Fruit fly (Drosophila melanogaster) whole organism, embryonic: ENCODE data around the gene Mer.
A peak's percentile ranks its signal among the peaks of the same experiment; 100 is the strongest.

Experiments used
- CG10321 ChIP-seq: fragments of 200-800 bp; sonication (Bioruptor generic); IDR thresholded peaks from 2 replicates; pipeline ENCODE4 v1.3.6; 2022; ENCODE audit warnings: missing biosample characterization, missing genetic modification characterization
- CG11723 ChIP-seq: fragments of 200-800 bp; sonication (Bioruptor generic); optimal IDR thresholded peaks from 2 replicates; lab custom pipeline; 2017; ENCODE audit warnings: missing biosample characterization, mild to moderate bottlenecking, missing genetic modification characterization
- CG12071 ChIP-seq: fragments of 200-800 bp; sonication (Bioruptor generic); optimal IDR thresholded peaks from 3 replicates; lab custom pipeline; 2018; ENCODE audit warnings: missing biosample characterization, mild to moderate bottlenecking, missing genetic modification characterization
- CG13296 ChIP-seq: fragments of 200-800 bp; sonication (Bioruptor generic); optimal IDR thresholded peaks from 3 replicates; lab custom pipeline; 2018; ENCODE audit warnings: missing biosample characterization, mild to moderate bottlenecking, missing genetic modification characterization
- CG13624 ChIP-seq: fragments of 200-800 bp; sonication (Bioruptor generic); optimal IDR thresholded peaks from 2 replicates; lab custom pipeline; 2016; ENCODE audit warnings: missing biosample characterization, missing genetic modification characterization
- CG14050 ChIP-seq: fragments of 200-800 bp; sonication (Bioruptor generic); IDR thresholded peaks from 3 replicates; pipeline ENCODE4 v1.3.6; 2022; ENCODE audit warnings: missing biosample characterization, missing genetic modification characterization
- CG14860 ChIP-seq: fragments of 200-800 bp; sonication (Bioruptor generic); IDR thresholded peaks from 3 replicates; pipeline ENCODE4 v1.3.6; 2022; ENCODE audit warnings: missing biosample characterization, missing genetic modification characterization; ENCODE audit not compliant: partially characterized antibody
- CG18262 ChIP-seq: fragments of 200-800 bp; optimal IDR thresholded peaks from 3 replicates; lab custom pipeline; 2019; ENCODE audit warnings: missing biosample characterization, mild to moderate bottlenecking, missing genetic modification characterization, moderate library complexity
- CG6175 ChIP-seq: fragments of 200-800 bp; sonication (Bioruptor generic); IDR thresholded peaks from 3 replicates; pipeline ENCODE4 v1.3.6; 2022; ENCODE audit warnings: missing biosample characterization, missing genetic modification characterization
- CG6683 ChIP-seq: fragments of 200-800 bp; sonication (Bioruptor generic); optimal IDR thresholded peaks from 2 replicates; lab custom pipeline; 2017; ENCODE audit warnings: missing biosample characterization, mild to moderate bottlenecking, missing genetic modification characterization, missing genetic modification reagents
- CG9727 ChIP-seq: fragments of 200-800 bp; sonication (Bioruptor generic); optimal IDR thresholded peaks from 3 replicates; lab custom pipeline; 2017; ENCODE audit warnings: missing biosample characterization, mild to moderate bottlenecking, missing genetic modification characterization
- CG9876 ChIP-seq: fragments of 200-800 bp; sonication (Bioruptor generic); optimal IDR thresholded peaks from 2 replicates; lab custom pipeline; 2016; ENCODE audit warnings: missing biosample characterization, missing genetic modification characterization
- Chrac-16 ChIP-seq: fragments of 200-800 bp; sonication (Bioruptor generic); optimal IDR thresholded peaks from 3 replicates; lab custom pipeline; 2016; ENCODE audit warnings: missing biosample characterization, missing genetic modification characterization
- CkIIα-i1 ChIP-seq: fragments of 200-800 bp; sonication (Bioruptor generic); IDR thresholded peaks from 2 replicates; pipeline ENCODE4 v1.3.6; 2022; ENCODE audit warnings: missing biosample characterization, missing genetic modification characterization
- Deaf1 ChIP-seq: fragments of 200-800 bp; optimal IDR thresholded peaks from 3 replicates; lab custom pipeline; 2019; ENCODE audit warnings: missing biosample characterization, mild to moderate bottlenecking, missing genetic modification characterization, moderate library complexity
- Dip3 ChIP-seq: fragments of 200-800 bp; sonication (Bioruptor generic); optimal IDR thresholded peaks from 3 replicates; lab custom pipeline; 2016; ENCODE audit warnings: missing biosample characterization, missing genetic modification characterization
- Dll ChIP-seq: fragments of 200-800 bp; sonication (Bioruptor generic); IDR thresholded peaks from 4 replicates; pipeline ENCODE4 v1.3.6; 2022; ENCODE audit warnings: missing biosample characterization, missing genetic modification characterization; ENCODE audit not compliant: partially characterized antibody
- Doc3 ChIP-seq: fragments of 200-800 bp; sonication (Bioruptor generic); IDR thresholded peaks from 3 replicates; pipeline ENCODE4 v1.3.6; 2022; ENCODE audit warnings: missing biosample characterization, missing genetic modification characterization; ENCODE audit not compliant: partially characterized antibody
- Dref ChIP-seq: fragments of 200-800 bp; sonication (Bioruptor generic); IDR thresholded peaks from 2 replicates; pipeline ENCODE4 v1.3.6; 2022; ENCODE audit warnings: missing biosample characterization, missing genetic modification characterization
- H2.0 ChIP-seq: fragments of 200-800 bp; sonication (Bioruptor generic); IDR thresholded peaks from 2 replicates; pipeline ENCODE4 v1.3.6; 2022; ENCODE audit warnings: missing biosample characterization, missing genetic modification characterization
- Hey ChIP-seq: fragments of 200-800 bp; sonication (Bioruptor generic); optimal IDR thresholded peaks from 3 replicates; lab custom pipeline; 2018; ENCODE audit warnings: missing biosample characterization, mild to moderate bottlenecking, missing genetic modification characterization
- NC2α ChIP-seq: fragments of 200-800 bp; sonication (Bioruptor generic); optimal IDR thresholded peaks from 2 replicates; lab custom pipeline; 2016; ENCODE audit warnings: missing biosample characterization, missing genetic modification characterization
- Nf-YA ChIP-seq: fragments of 200-800 bp; sonication (Bioruptor generic); IDR thresholded peaks from 2 replicates; pipeline ENCODE4 v1.3.6; 2022; ENCODE audit warnings: missing biosample characterization, missing genetic modification characterization
- Optix ChIP-seq: fragments of 200-800 bp; sonication (Bioruptor generic); IDR thresholded peaks from 3 replicates; pipeline ENCODE4 v1.3.6; 2022; ENCODE audit warnings: missing biosample characterization, missing genetic modification characterization
- Sox100B ChIP-seq: fragments of 200-800 bp; sonication (Bioruptor generic); optimal IDR thresholded peaks from 3 replicates; lab custom pipeline; 2018; ENCODE audit warnings: missing biosample characterization, mild to moderate bottlenecking, missing genetic modification characterization
- TFAM ChIP-seq: fragments of 200-800 bp; sonication (Bioruptor generic); optimal IDR thresholded peaks from 2 replicates; lab custom pipeline; 2017; ENCODE audit warnings: missing biosample characterization, missing genetic modification characterization, inconsistent platforms
- Xbp1 ChIP-seq: fragments of 200-800 bp; sonication (Bioruptor generic); optimal IDR thresholded peaks from 3 replicates; lab custom pipeline; 2016; ENCODE audit warnings: missing biosample characterization, mild to moderate bottlenecking, missing genetic modification characterization
- amos ChIP-seq: fragments of 200-800 bp; sonication (Bioruptor generic); IDR thresholded peaks from 2 replicates; pipeline ENCODE4 v1.3.6; 2022; ENCODE audit warnings: missing biosample characterization, missing genetic modification characterization; ENCODE audit not compliant: partially characterized antibody
- ash1 ChIP-seq: fragments of 200-800 bp; sonication (Bioruptor generic); optimal IDR thresholded peaks from 2 replicates; lab custom pipeline; 2018; ENCODE audit warnings: missing biosample characterization, mild to moderate bottlenecking, missing genetic modification characterization
- cwo ChIP-seq: fragments of 200-800 bp; sonication (Bioruptor generic); optimal IDR thresholded peaks from 3 replicates; lab custom pipeline; 2017; ENCODE audit warnings: missing biosample characterization, missing genetic modification characterization, mild to moderate bottlenecking, moderate library complexity, missing genetic modification reagents
- dan ChIP-seq: fragments of 200-800 bp; sonication (Bioruptor generic); IDR thresholded peaks from 2 replicates; pipeline ENCODE4 v1.3.6; 2022; ENCODE audit warnings: missing biosample characterization, missing genetic modification characterization
- exex ChIP-seq: fragments of 200-800 bp; sonication (Bioruptor generic); optimal IDR thresholded peaks from 4 replicates; lab custom pipeline; 2018; ENCODE audit warnings: missing biosample characterization, mild to moderate bottlenecking, missing genetic modification characterization, moderate library complexity
- fd102C ChIP-seq: fragments of 200-800 bp; sonication (Bioruptor generic); optimal IDR thresholded peaks from 2 replicates; lab custom pipeline; 2018; ENCODE audit warnings: missing biosample characterization, mild to moderate bottlenecking, missing genetic modification characterization, moderate library complexity
- fru ChIP-seq: fragments of >200 bp; optimal IDR thresholded peaks from 2 replicates; lab custom pipeline; 2017
- gfzf ChIP-seq: fragments of 200-800 bp; sonication (Bioruptor generic); optimal IDR thresholded peaks from 2 replicates; lab custom pipeline; 2016; ENCODE audit warnings: missing biosample characterization, mild to moderate bottlenecking, missing genetic modification characterization, moderate library complexity
- gsb ChIP-seq: fragments of 200-800 bp; sonication (Bioruptor generic); IDR thresholded peaks from 2 replicates; pipeline ENCODE4 v1.3.6; 2022; ENCODE audit warnings: missing biosample characterization, missing genetic modification characterization
- hbn ChIP-seq: fragments of 200-800 bp; sonication (Bioruptor generic); IDR thresholded peaks from 2 replicates; pipeline ENCODE4 v1.3.6; 2022; ENCODE audit warnings: missing biosample characterization, missing genetic modification characterization; ENCODE audit not compliant: partially characterized antibody
- her ChIP-seq: fragments of 200-800 bp; sonication (Bioruptor generic); optimal IDR thresholded peaks from 2 replicates; lab custom pipeline; 2016; ENCODE audit warnings: missing biosample characterization, missing genetic modification characterization
- knrl ChIP-seq: fragments of 200-800 bp; sonication (Bioruptor generic); IDR thresholded peaks from 3 replicates; pipeline ENCODE4 v1.3.6; 2022; ENCODE audit warnings: missing biosample characterization, missing genetic modification characterization; ENCODE audit not compliant: partially characterized antibody
- lola ChIP-seq, 3 experiments: fragments of >200 bp in 2 of 3; fragments of 200-800 bp in 1 of 3; sonication (Bioruptor generic) in 1 of 3; optimal IDR thresholded peaks; 2 replicates each; lab custom pipeline; 2017 to 2019; ENCODE audit warnings: missing biosample characterization in 3 of 3, missing genetic modification characterization in 3 of 3, mild to moderate bottlenecking in 1 of 3, moderate library complexity in 1 of 3
- mam ChIP-seq: fragments of 200-800 bp; sonication (Bioruptor generic); optimal IDR thresholded peaks from 3 replicates; lab custom pipeline; 2016; ENCODE audit warnings: missing biosample characterization, missing genetic modification characterization
- p53 ChIP-seq: fragments of 200-800 bp; sonication (Bioruptor generic); optimal IDR thresholded peaks from 2 replicates; lab custom pipeline; 2016; ENCODE audit warnings: missing biosample characterization, missing genetic modification characterization
- schlank ChIP-seq: fragments of 200-800 bp; sonication (Bioruptor generic); optimal IDR thresholded peaks from 2 replicates; lab custom pipeline; 2018; ENCODE audit warnings: missing biosample characterization, mild to moderate bottlenecking, missing genetic modification characterization
- slp2 ChIP-seq: fragments of 200-800 bp; sonication (Bioruptor generic); optimal IDR thresholded peaks from 2 replicates; lab custom pipeline; 2016; ENCODE audit warnings: missing biosample characterization, missing genetic modification characterization
- sna ChIP-seq: fragments of 200-800 bp; sonication (Bioruptor generic); IDR thresholded peaks from 2 replicates; pipeline ENCODE4 v1.3.6; 2022; ENCODE audit warnings: missing biosample characterization, missing genetic modification characterization; ENCODE audit not compliant: partially characterized antibody

The Mer gene

DNA sequence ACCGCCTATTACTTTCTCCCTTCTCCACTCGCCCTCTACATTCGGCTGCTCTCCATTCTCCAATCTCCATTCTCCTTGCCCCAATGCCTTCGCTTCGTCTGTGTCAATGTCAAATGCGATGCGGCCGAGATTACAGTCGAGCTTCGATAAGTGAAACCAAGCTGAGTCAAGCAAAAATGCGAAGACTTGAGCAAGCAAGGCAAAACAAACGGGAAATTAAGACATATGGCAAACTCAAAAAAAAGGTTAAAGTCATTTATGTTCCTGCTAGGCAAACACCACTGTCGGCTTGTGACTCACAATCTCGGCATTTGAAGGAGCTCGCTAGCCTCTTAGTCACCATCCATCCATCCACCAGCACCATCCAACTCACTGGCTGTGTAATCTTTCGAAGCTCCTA, 24.9 kb downstream of the Mer start (continued):
- peak; percentile 87 for TF ChIP-seq CG13296 (GFP tag; lab: Kevin White, UChicago)
- TF ChIP-seq Dll (GFP tag; lab: Robert Waterston, UW), result no peak
- TF ChIP-seq exex (tag; lab: Kevin White, UChicago), result no peak
- peak; percentile 77 for TF ChIP-seq Deaf1 (tag; lab: Kevin White, UChicago)
- TF ChIP-seq CG14860 (GFP tag; lab: Robert Waterston, UW), result no peak
- peak; percentile 78 for TF ChIP-seq CG6683 (GFP tag; lab: Kevin White, UChicago)
- TF ChIP-seq CkIIα-i1 (GFP tag; lab: Robert Waterston, UW), result peak; percentile 32; the same call in 1 of the 2 replicates
- TF ChIP-seq Xbp1, result peak; percentile 98
- peak; percentile 98 for TF ChIP-seq Chrac-16 (GFP tag; lab: Kevin White, UChicago)
- TF ChIP-seq Doc3 (GFP tag; lab: Robert Waterston, UW), result no peak
- TF ChIP-seq Hey (tag; lab: Kevin White, UChicago), result peak; percentile 89
- TF ChIP-seq CG13624 (GFP tag; lab: Kevin White, UChicago), result peak; percentile 97
- TF ChIP-seq CG10321 (GFP tag; lab: Robert Waterston, UW), result peak; percentile 78
- TF ChIP-seq Sox100B (GFP tag; lab: Kevin White, UChicago), result no peak
- TF ChIP-seq gfzf (GFP tag; lab: Kevin White, UChicago), result peak; percentile 14
- TF ChIP-seq Nf-YA (GFP tag; lab: Robert Waterston, UW), result peak; percentile 85
- TF ChIP-seq cwo, result peak; percentile 86
- peak; percentile 91 for TF ChIP-seq dan (GFP tag; lab: Robert Waterston, UW)
- peak; percentile 97 for TF ChIP-seq NC2α (GFP tag; lab: Kevin White, UChicago)
- TF ChIP-seq CG6175 (GFP tag; lab: Robert Waterston, UW), result peak; percentile 89
- TF ChIP-seq CG9876, result peak; percentile 98
- TF ChIP-seq CG11723 (GFP tag; lab: Kevin White, UChicago), result peak; percentile 96
- TF ChIP-seq fd102C (GFP tag; lab: Kevin White, UChicago), result peak; percentile 70
- peak; percentile 93 for TF ChIP-seq CG18262
- TF ChIP-seq CG9727 (GFP tag; lab: Kevin White, UChicago), result peak; percentile 95
- peak; percentile 84 for TF ChIP-seq gsb (GFP tag; lab: Robert Waterston, UW)
- peak; percentile 98 for TF ChIP-seq Dip3 (GFP tag; lab: Kevin White, UChicago)
- TF ChIP-seq her (GFP tag; lab: Kevin White, UChicago), result peak; percentile 97
- peak; percentile 97 for TF ChIP-seq schlank (tag; lab: Kevin White, UChicago)
- TF ChIP-seq amos (GFP tag; lab: Robert Waterston, UW), result no peak
- peak; percentile 95 for TF ChIP-seq p53 (GFP tag; lab: Kevin White, UChicago)
- TF ChIP-seq Dref (GFP tag; lab: Robert Waterston, UW), result peak; percentile 39
- TF ChIP-seq slp2 (GFP tag; lab: Kevin White, UChicago), result peak; percentile 90
- TF ChIP-seq mam (GFP tag; lab: Kevin White, UChicago), result peak; percentile 99
- TF ChIP-seq fru (lab: Kevin White, UChicago), result no peak
- TF ChIP-seq CG12071 (GFP tag; lab: Kevin White, UChicago), result peak; percentile 91
- peak in 1 of 3 experiments; percentile 96 for TF ChIP-seq lola (GFP tag; optimal IDR thresholded peaks at IDR 0.05; lab: Kevin White, UChicago)
- TF ChIP-seq sna, result no peak
- TF ChIP-seq knrl (GFP tag; lab: Robert Waterston, UW), result no peak
- peak; percentile 42 for TF ChIP-seq ash1 (GFP tag; lab: Kevin White, UChicago)
- peak; percentile 97 for TF ChIP-seq Optix (GFP tag; lab: Robert Waterston, UW)
- TF ChIP-seq H2.0, result peak; percentile 97
- peak; percentile 62 for TF ChIP-seq TFAM
- TF ChIP-seq hbn (GFP tag; lab: Robert Waterston, UW), result no peak
- peak; percentile 92 for TF ChIP-seq CG14050
